Fruit fly (Drosophila melanogaster) whole organism, prepupa: ENCODE results near the gene CG9917.

Source experiments
- CG11902 ChIP-seq: fragments of 200-800 bp; sonication (Bioruptor generic); optimal IDR thresholded peaks from 3 replicates; lab custom pipeline; 2016; ENCODE audit warnings: missing biosample characterization, missing genetic modification characterization
- CG1621 ChIP-seq: fragments of 200-800 bp; sonication (Bioruptor generic); optimal IDR thresholded peaks from 3 replicates; lab custom pipeline; 2018; ENCODE audit warnings: missing biosample characterization, mild to moderate bottlenecking, missing genetic modification characterization
- CG3032 ChIP-seq: fragments of 200-800 bp; optimal IDR thresholded peaks from 2 replicates; lab custom pipeline; 2019; ENCODE audit warnings: missing biosample characterization, mild to moderate bottlenecking, missing genetic modification characterization, moderate library complexity
- CG6854 ChIP-seq: fragments of 200-800 bp; sonication (Bioruptor generic); optimal IDR thresholded peaks from 2 replicates; lab custom pipeline; 2017; ENCODE audit warnings: missing biosample characterization, mild to moderate bottlenecking, missing genetic modification characterization
- Ets96B ChIP-seq: fragments of 200-800 bp; optimal IDR thresholded peaks from 2 replicates; lab custom pipeline; 2019; ENCODE audit warnings: missing biosample characterization, mild to moderate bottlenecking, missing genetic modification characterization, moderate library complexity
- Gug ChIP-seq: fragments of 200-800 bp; sonication (Bioruptor generic); IDR thresholded peaks from 2 replicates; pipeline ENCODE4 v1.3.6; 2022; ENCODE audit warnings: missing biosample characterization, missing genetic modification characterization
- Sox102F ChIP-seq: fragments of 200-800 bp; sonication (Bioruptor generic); optimal IDR thresholded peaks from 2 replicates; lab custom pipeline; 2016; ENCODE audit warnings: missing biosample characterization, mild to moderate bottlenecking, missing genetic modification characterization
- cyc ChIP-seq: fragments of 200-800 bp; sonication (Bioruptor generic); optimal IDR thresholded peaks from 3 replicates; lab custom pipeline; 2016; ENCODE audit warnings: missing biosample characterization, missing genetic modification characterization
- dsx ChIP-seq: fragments of 200-800 bp; optimal IDR thresholded peaks from 3 replicates; lab custom pipeline; 2019; ENCODE audit warnings: missing biosample characterization, mild to moderate bottlenecking, missing genetic modification characterization, moderate library complexity; ENCODE audit not compliant: poor library complexity, severe bottlenecking
- esn ChIP-seq: fragments of 200-800 bp; sonication (Bioruptor generic); optimal IDR thresholded peaks from 2 replicates; lab custom pipeline; 2016; ENCODE audit warnings: missing biosample characterization, mild to moderate bottlenecking, missing genetic modification characterization, moderate library complexity
- fkh ChIP-seq: fragments of 200-800 bp; sonication (Bioruptor generic); optimal IDR thresholded peaks from 3 replicates; lab custom pipeline; 2017; ENCODE audit warnings: missing biosample characterization, mild to moderate bottlenecking, missing genetic modification characterization, moderate library complexity
- net ChIP-seq: fragments of 200-800 bp; sonication (Bioruptor generic); optimal IDR thresholded peaks from 3 replicates; lab custom pipeline; 2016; ENCODE audit warnings: missing biosample characterization, missing genetic modification characterization
- salr ChIP-seq, 2 experiments: fragments of 200-800 bp; sonication (Bioruptor generic); optimal IDR thresholded peaks; 3 replicates each; lab custom pipeline; 2016 to 2018; ENCODE audit warnings: missing biosample characterization in 2 of 2, missing genetic modification characterization in 2 of 2, mild to moderate bottlenecking in 1 of 2

DNA sequence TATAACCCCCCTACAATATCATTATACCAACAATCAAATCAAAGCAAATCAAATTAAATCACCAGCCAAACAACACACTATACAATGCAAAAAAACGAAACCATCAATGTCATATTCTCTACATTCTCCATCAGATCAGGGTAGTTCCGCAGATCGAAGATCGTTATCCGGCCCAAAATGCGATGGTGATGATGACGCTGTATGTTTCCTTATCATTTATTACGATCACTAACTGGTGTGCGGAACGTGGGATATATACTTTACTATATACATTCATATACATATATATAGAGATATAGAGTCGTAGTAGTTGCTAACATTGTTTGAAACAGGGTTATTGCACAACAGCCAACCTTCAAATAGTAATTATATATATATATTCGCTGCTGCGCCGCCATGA lies 41.7 kb downstream of the CG9917 start:
- TF ChIP-seq dsx (no peak), CG3032 (tag; lab: Kevin White, UChicago) (no peak), CG11902 (no peak), Gug (no peak), net (GFP tag; lab: Kevin White, UChicago) (no peak), Sox102F (GFP tag; lab: Kevin White, UChicago) (no peak), cyc (GFP tag; lab: Kevin White, UChicago) (no peak), fkh (GFP tag; lab: Kevin White, UChicago) (no peak), Ets96B (tag; lab: Kevin White, UChicago) (no peak), CG1621 (tag; lab: Kevin White, UChicago) (no peak), esn (GFP tag; lab: Kevin White, UChicago) (no peak), salr (GFP tag; optimal IDR thresholded peaks at IDR 0.05; lab: Kevin White, UChicago) (no peak), CG6854 (GFP tag; lab: Kevin White, UChicago) (no peak)
